Fruit fly (Drosophila melanogaster) whole organism, embryonic: Measurements from ENCODE around the gene Prx2.
A peak's percentile ranks its signal among the peaks of the same experiment; 100 is the strongest.

ENCODE experiments used
- Bdp1 ChIP-seq: fragments of 200-800 bp; sonication (Bioruptor generic); optimal IDR thresholded peaks from 3 replicates; lab custom pipeline; 2016; ENCODE audit warnings: missing biosample characterization, missing genetic modification characterization
- CG10274 ChIP-seq: fragments of 200-800 bp; sonication (Bioruptor generic); optimal IDR thresholded peaks from 3 replicates; lab custom pipeline; 2017; ENCODE audit warnings: missing biosample characterization, mild to moderate bottlenecking, missing genetic modification characterization
- CG10431 ChIP-seq: fragments of 200-800 bp; sonication (Bioruptor generic); optimal IDR thresholded peaks from 3 replicates; lab custom pipeline; 2018; ENCODE audit warnings: missing biosample characterization, mild to moderate bottlenecking, missing genetic modification characterization
- CG11247 ChIP-seq: fragments of 200-800 bp; sonication (Bioruptor generic); IDR thresholded peaks from 2 replicates; pipeline ENCODE4 v1.3.6; 2022; ENCODE audit warnings: missing biosample characterization, missing genetic modification characterization
- CG13775 ChIP-seq: fragments of 200-800 bp; sonication (Bioruptor generic); optimal IDR thresholded peaks from 3 replicates; lab custom pipeline; 2017; ENCODE audit warnings: missing biosample characterization, mild to moderate bottlenecking, missing genetic modification characterization
- CG14965 ChIP-seq: fragments of 200-800 bp; sonication (Bioruptor generic); optimal IDR thresholded peaks from 2 replicates; lab custom pipeline; 2016; ENCODE audit warnings: missing biosample characterization, missing genetic modification characterization, borderline replicate concordance
- CG15479 ChIP-seq: fragments of 200-800 bp; sonication (Bioruptor generic); optimal IDR thresholded peaks from 3 replicates; lab custom pipeline; 2019; ENCODE audit warnings: missing biosample characterization, mild to moderate bottlenecking, missing genetic modification characterization, moderate library complexity
- CG17385 ChIP-seq: fragments of 200-800 bp; sonication (Bioruptor generic); optimal IDR thresholded peaks from 3 replicates; lab custom pipeline; 2018; ENCODE audit warnings: missing biosample characterization, mild to moderate bottlenecking, missing genetic modification characterization
- CG18619 ChIP-seq: fragments of 200-800 bp; sonication (Bioruptor generic); optimal IDR thresholded peaks from 3 replicates; lab custom pipeline; 2017; ENCODE audit warnings: missing biosample characterization, mild to moderate bottlenecking, missing genetic modification characterization
- CG2199 ChIP-seq: fragments of 200-800 bp; sonication (Bioruptor generic); IDR thresholded peaks from 3 replicates; pipeline ENCODE4 v1.3.6; 2022; ENCODE audit warnings: missing biosample characterization, missing genetic modification characterization
- CG2712 ChIP-seq: fragments of 200-800 bp; optimal IDR thresholded peaks from 3 replicates; lab custom pipeline; 2019; ENCODE audit warnings: missing biosample characterization, mild to moderate bottlenecking, missing genetic modification characterization, moderate library complexity
- CG31388 ChIP-seq: fragments of 200-800 bp; sonication (Bioruptor generic); optimal IDR thresholded peaks from 2 replicates; lab custom pipeline; 2016; ENCODE audit warnings: missing biosample characterization, missing genetic modification characterization
- CG3163 ChIP-seq: fragments of 200-800 bp; sonication (Bioruptor generic); optimal IDR thresholded peaks from 3 replicates; lab custom pipeline; 2016; ENCODE audit warnings: missing biosample characterization, missing genetic modification characterization
- CG33213 ChIP-seq: fragments of 200-800 bp; sonication (Bioruptor generic); optimal IDR thresholded peaks from 3 replicates; lab custom pipeline; 2016; ENCODE audit warnings: missing biosample characterization, missing genetic modification characterization
- CG4360 ChIP-seq: fragments of 200-800 bp; sonication (Bioruptor generic); IDR thresholded peaks from 2 replicates; pipeline ENCODE4 v1.3.6; 2022; ENCODE audit warnings: missing biosample characterization, missing genetic modification characterization
- CG4707 ChIP-seq: fragments of 200-800 bp; sonication (Bioruptor generic); optimal IDR thresholded peaks from 2 replicates; lab custom pipeline; 2018; ENCODE audit warnings: missing biosample characterization, mild to moderate bottlenecking, missing genetic modification characterization, moderate library complexity
- CG4820 ChIP-seq: fragments of 200-800 bp; sonication (Bioruptor generic); optimal IDR thresholded peaks from 3 replicates; lab custom pipeline; 2016; ENCODE audit warnings: missing biosample characterization, missing genetic modification characterization
- CG6175 ChIP-seq: fragments of 200-800 bp; sonication (Bioruptor generic); IDR thresholded peaks from 3 replicates; pipeline ENCODE4 v1.3.6; 2022; ENCODE audit warnings: missing biosample characterization, missing genetic modification characterization
- CG7271 ChIP-seq: fragments of 200-800 bp; sonication (Bioruptor generic); optimal IDR thresholded peaks from 2 replicates; lab custom pipeline; 2018; ENCODE audit warnings: missing biosample characterization, mild to moderate bottlenecking, missing genetic modification characterization, moderate library complexity
- CG7786 ChIP-seq: fragments of 200-800 bp; sonication (Bioruptor generic); optimal IDR thresholded peaks from 2 replicates; lab custom pipeline; 2016; ENCODE audit warnings: missing biosample characterization, missing genetic modification characterization
- D19B ChIP-seq: fragments of 200-800 bp; sonication (Bioruptor generic); optimal IDR thresholded peaks from 2 replicates; lab custom pipeline; 2017; ENCODE audit warnings: missing biosample characterization, mild to moderate bottlenecking, missing genetic modification characterization
- Dad ChIP-seq: fragments of 200-800 bp; sonication (Bioruptor generic); optimal IDR thresholded peaks from 3 replicates; lab custom pipeline; 2016; ENCODE audit warnings: missing biosample characterization, missing genetic modification characterization
- Fer1 ChIP-seq: fragments of 200-800 bp; sonication (Bioruptor generic); optimal IDR thresholded peaks from 2 replicates; lab custom pipeline; 2017; ENCODE audit warnings: missing biosample characterization, mild to moderate bottlenecking, missing genetic modification characterization
- GATAe ChIP-seq: fragments of 200-800 bp; sonication (Bioruptor generic); conservative IDR thresholded peaks from 2 replicates; pipeline ENCODE4 v1.3.6; 2022; ENCODE audit warnings: missing biosample characterization, missing genetic modification characterization
- H2.0 ChIP-seq: fragments of 200-800 bp; sonication (Bioruptor generic); IDR thresholded peaks from 2 replicates; pipeline ENCODE4 v1.3.6; 2022; ENCODE audit warnings: missing biosample characterization, missing genetic modification characterization
- HLHmδ ChIP-seq: fragments of 200-800 bp; sonication (Bioruptor generic); optimal IDR thresholded peaks from 2 replicates; lab custom pipeline; 2018; ENCODE audit warnings: missing biosample characterization, mild to moderate bottlenecking, missing genetic modification characterization, moderate library complexity
- Hey ChIP-seq: fragments of 200-800 bp; sonication (Bioruptor generic); optimal IDR thresholded peaks from 3 replicates; lab custom pipeline; 2018; ENCODE audit warnings: missing biosample characterization, mild to moderate bottlenecking, missing genetic modification characterization
- Hsf ChIP-seq: fragments of 200-800 bp; sonication (Bioruptor generic); optimal IDR thresholded peaks from 3 replicates; lab custom pipeline; 2016; ENCODE audit warnings: missing biosample characterization, missing genetic modification characterization
- Lhr ChIP-seq: fragments of 200-800 bp; sonication (Bioruptor generic); optimal IDR thresholded peaks from 3 replicates; lab custom pipeline; 2017; ENCODE audit warnings: mild to moderate bottlenecking, missing biosample characterization, missing genetic modification reagents, missing genetic modification characterization
- MTF-1 ChIP-seq: fragments of 200-800 bp; sonication (Bioruptor generic); optimal IDR thresholded peaks from 2 replicates; lab custom pipeline; 2018; ENCODE audit warnings: missing biosample characterization, mild to moderate bottlenecking, missing genetic modification characterization, borderline replicate concordance
- NK7.1 ChIP-seq: fragments of 200-800 bp; sonication (Bioruptor generic); optimal IDR thresholded peaks from 3 replicates; lab custom pipeline; 2016; ENCODE audit warnings: missing biosample characterization, missing genetic modification characterization
- Neu2 ChIP-seq: fragments of 200-800 bp; sonication (Bioruptor generic); optimal IDR thresholded peaks from 3 replicates; lab custom pipeline; 2016; ENCODE audit warnings: missing biosample characterization, missing genetic modification characterization, borderline replicate concordance
- NfI ChIP-seq: fragments of 200-800 bp; sonication (Bioruptor generic); optimal IDR thresholded peaks from 3 replicates; lab custom pipeline; 2018; ENCODE audit warnings: missing biosample characterization, mild to moderate bottlenecking, missing genetic modification characterization, moderate library complexity
- Oaz ChIP-seq: fragments of 200-800 bp; sonication (Bioruptor generic); IDR thresholded peaks from 2 replicates; pipeline ENCODE4 v1.3.6; 2022; ENCODE audit warnings: missing biosample characterization, missing genetic modification characterization
- Opbp ChIP-seq: fragments of 200-800 bp; sonication (Bioruptor generic); IDR thresholded peaks from 3 replicates; pipeline ENCODE4 v1.3.6; 2022; ENCODE audit warnings: missing biosample characterization, missing genetic modification characterization; ENCODE audit not compliant: partially characterized antibody
- Ptx1 ChIP-seq: fragments of 200-800 bp; sonication (Bioruptor generic); IDR thresholded peaks from 2 replicates; pipeline ENCODE4 v1.3.6; 2022; ENCODE audit warnings: missing biosample characterization, missing genetic modification characterization
- Ravus ChIP-seq: fragments of 200-800 bp; sonication (Bioruptor generic); IDR thresholded peaks from 2 replicates; pipeline ENCODE4 v1.3.6; 2022; ENCODE audit warnings: missing biosample characterization, missing genetic modification characterization
- Side ChIP-seq: fragments of 200-800 bp; sonication (Bioruptor generic); optimal IDR thresholded peaks from 2 replicates; lab custom pipeline; 2016; ENCODE audit warnings: missing biosample characterization, missing genetic modification characterization
- amos ChIP-seq: fragments of 200-800 bp; sonication (Bioruptor generic); IDR thresholded peaks from 2 replicates; pipeline ENCODE4 v1.3.6; 2022; ENCODE audit warnings: missing biosample characterization, missing genetic modification characterization; ENCODE audit not compliant: partially characterized antibody
- cg ChIP-seq: fragments of 200-800 bp; sonication (Bioruptor generic); optimal IDR thresholded peaks from 3 replicates; lab custom pipeline; 2019; ENCODE audit warnings: missing biosample characterization, mild to moderate bottlenecking, missing genetic modification characterization, moderate library complexity
- ci ChIP-seq: fragments of 200-800 bp; sonication (Bioruptor generic); IDR thresholded peaks from 3 replicates; pipeline ENCODE4 v1.3.6; 2022; ENCODE audit warnings: missing biosample characterization, missing genetic modification characterization
- corto ChIP-seq: fragments of 200-800 bp; sonication (Bioruptor generic); optimal IDR thresholded peaks from 2 replicates; lab custom pipeline; 2016; ENCODE audit warnings: missing biosample characterization, mild to moderate bottlenecking, missing genetic modification characterization, moderate library complexity
- danr ChIP-seq: fragments of 200-800 bp; sonication (Bioruptor generic); IDR thresholded peaks from 2 replicates; pipeline ENCODE4 v1.3.6; 2022; ENCODE audit warnings: missing biosample characterization, missing genetic modification characterization
- emc ChIP-seq: fragments of 200-800 bp; sonication (Bioruptor generic); optimal IDR thresholded peaks from 2 replicates; lab custom pipeline; 2016; ENCODE audit warnings: missing biosample characterization, missing genetic modification characterization
- en ChIP-seq: fragments of 200-800 bp; sonication (Bioruptor generic); optimal IDR thresholded peaks from 2 replicates; lab custom pipeline; 2016; ENCODE audit warnings: missing biosample characterization, missing genetic modification characterization
- eyg ChIP-seq: fragments of 200-800 bp; sonication (Bioruptor generic); optimal IDR thresholded peaks from 3 replicates; lab custom pipeline; 2016; ENCODE audit warnings: missing biosample characterization, missing genetic modification characterization
- ftz-f1 ChIP-seq: fragments of 200-800 bp; sonication (Bioruptor generic); optimal IDR thresholded peaks from 2 replicates; lab custom pipeline; 2016; ENCODE audit warnings: missing biosample characterization, missing genetic modification characterization
- ro ChIP-seq: fragments of 200-800 bp; sonication (Bioruptor generic); IDR thresholded peaks from 2 replicates; pipeline ENCODE4 v1.3.6; 2022; ENCODE audit warnings: missing biosample characterization, missing genetic modification characterization
- ssp ChIP-seq: fragments of 200-800 bp; sonication (Bioruptor generic); IDR thresholded peaks from 2 replicates; pipeline ENCODE4 v1.3.6; 2022; ENCODE audit warnings: missing biosample characterization, missing genetic modification characterization
- tll ChIP-seq, 2 experiments: fragments of 200-800 bp in 1 of 2; fragments of >200 bp in 1 of 2; sonication (Bioruptor generic) in 1 of 2; optimal IDR thresholded peaks; 2 replicates each; lab custom pipeline; 2017 to 2019; ENCODE audit warnings: missing biosample characterization in 2 of 2, missing genetic modification characterization in 2 of 2, mild to moderate bottlenecking in 1 of 2, moderate library complexity in 1 of 2
- unc-4 ChIP-seq: fragments of 200-800 bp; sonication (Bioruptor generic); IDR thresholded peaks from 2 replicates; pipeline ENCODE4 v1.3.6; 2022; ENCODE audit warnings: missing biosample characterization, missing genetic modification characterization; ENCODE audit not compliant: partially characterized antibody

Gene Prx2

dm6 chrX:13329572-13330046, at the start of gene Prx2 (continued):
- no peak for TF ChIP-seq CG4820 (GFP tag; lab: Kevin White, UChicago)
- no peak for TF ChIP-seq Side (GFP tag; lab: Kevin White, UChicago)
- no peak for TF ChIP-seq cg (GFP tag; lab: Kevin White, UChicago)
- no peak for TF ChIP-seq tll (GFP tag; optimal IDR thresholded peaks at IDR 0.05; lab: Kevin White, UChicago)
- TF ChIP-seq CG7271 (tag; lab: Kevin White, UChicago): no peak
- peak; percentile 36; the same call in 1 of the 3 replicates for TF ChIP-seq ci (GFP tag; lab: Robert Waterston, UW)
- TF ChIP-seq CG4707: no peak
- no peak for TF ChIP-seq CG14965 (GFP tag; lab: Kevin White, UChicago)
- no peak for TF ChIP-seq en (GFP tag; lab: Kevin White, UChicago)
- no peak for TF ChIP-seq Dad (GFP tag; lab: Kevin White, UChicago)
- peak; percentile 32 for TF ChIP-seq MTF-1
- TF ChIP-seq GATAe (GFP tag; lab: Robert Waterston, UW): no peak
- TF ChIP-seq CG6175: no peak
- peak; percentile 83 for TF ChIP-seq unc-4
- TF ChIP-seq NK7.1 (GFP tag; lab: Kevin White, UChicago): no peak
- no peak for TF ChIP-seq eyg (GFP tag; lab: Kevin White, UChicago)
- TF ChIP-seq CG33213 (GFP tag; lab: Kevin White, UChicago): peak; percentile 22
- TF ChIP-seq CG2712 (tag; lab: Kevin White, UChicago): peak; percentile 7
- no peak for TF ChIP-seq Bdp1 (GFP tag; lab: Kevin White, UChicago)
- peak; percentile 71; the same call in 2 of the 3 replicates for TF ChIP-seq Opbp (GFP tag; lab: Robert Waterston, UW)
- TF ChIP-seq CG2199 (GFP tag; lab: Robert Waterston, UW): no peak
- no peak for TF ChIP-seq CG18619 (GFP tag; lab: Kevin White, UChicago)
- TF ChIP-seq CG11247 (GFP tag; lab: Robert Waterston, UW): no peak
- TF ChIP-seq ssp (GFP tag; lab: Robert Waterston, UW): 0 out of 2 replicates have a peak, but pooled peaks have one; percentile 8
- peak; percentile 25 for TF ChIP-seq CG17385 (GFP tag; lab: Kevin White, UChicago)
- TF ChIP-seq CG7786 (GFP tag; lab: Kevin White, UChicago): no peak
- no peak for TF ChIP-seq Hey (tag; lab: Kevin White, UChicago)
- no peak for TF ChIP-seq HLHmδ (GFP tag; lab: Kevin White, UChicago)
- no peak for TF ChIP-seq Oaz (GFP tag; lab: Robert Waterston, UW)
- no peak for TF ChIP-seq D19B
- TF ChIP-seq danr: no peak
- TF ChIP-seq Hsf (GFP tag; lab: Kevin White, UChicago): peak; percentile 15
- no peak for TF ChIP-seq CG10274 (GFP tag; lab: Kevin White, UChicago)
- no peak for TF ChIP-seq corto
- TF ChIP-seq CG3163 (GFP tag; lab: Kevin White, UChicago): peak; percentile 11
- TF ChIP-seq CG4360: no peak
- no peak for TF ChIP-seq H2.0
- TF ChIP-seq Neu2 (GFP tag; lab: Kevin White, UChicago): no peak
- peak; percentile 32 for TF ChIP-seq Lhr (GFP tag; lab: Kevin White, UChicago)
- no peak for TF ChIP-seq ro (GFP tag; lab: Robert Waterston, UW)
- no peak for TF ChIP-seq Ravus (GFP tag; lab: Robert Waterston, UW)
- TF ChIP-seq CG10431 (GFP tag; lab: Kevin White, UChicago): no peak
- no peak for TF ChIP-seq CG13775 (GFP tag; lab: Kevin White, UChicago)
- TF ChIP-seq amos (GFP tag; lab: Robert Waterston, UW): peak; percentile 87; the same call in 1 of the 2 replicates
- no peak for TF ChIP-seq CG31388 (GFP tag; lab: Kevin White, UChicago)
- no peak for TF ChIP-seq emc (GFP tag; lab: Kevin White, UChicago)
- no peak for TF ChIP-seq ftz-f1 (GFP tag; lab: Kevin White, UChicago)
- TF ChIP-seq NfI (GFP tag; lab: Kevin White, UChicago): peak; percentile 6
- peak; percentile 8 for TF ChIP-seq Fer1 (GFP tag; lab: Kevin White, UChicago)
- peak; percentile 57 for TF ChIP-seq Ptx1
- TF ChIP-seq CG15479 (GFP tag; lab: Kevin White, UChicago): no peak
